Worm (Caenorhabditis elegans): ENCODE results near the gene aps-1.

- TF ChIP-seq mab-5 (tag; optimal IDR thresholded peaks at IDR 0.05), result no peak
- no peak for TF ChIP-seq fos-1 (tag; optimal IDR thresholded peaks at IDR 0.05)
- TF ChIP-seq nhr-11 (tag; optimal IDR thresholded peaks at IDR 0.05), result no peak
- TF ChIP-seq lin-11 (tag; optimal IDR thresholded peaks at IDR 0.05), result no peak
- TF ChIP-seq nhr-12 (tag; optimal IDR thresholded peaks at IDR 0.05), result no peak
- no peak for TF ChIP-seq lsy-2 (tag; optimal IDR thresholded peaks at IDR 0.05)
- TF ChIP-seq nhr-237 (tag; optimal IDR thresholded peaks at IDR 0.05), result no peak
- no peak for TF ChIP-seq unc-62 (GFP tag; optimal IDR thresholded peaks at IDR 0.05)
- no peak for TF ChIP-seq ztf-4 (tag; optimal IDR thresholded peaks at IDR 0.05)
- TF ChIP-seq aly-2 (tag; optimal IDR thresholded peaks at IDR 0.05), result no peak
- TF ChIP-seq mbf-1 (tag; optimal IDR thresholded peaks at IDR 0.05), result no peak
- no peak for TF ChIP-seq lin-13 (GFP tag; optimal IDR thresholded peaks at IDR 0.05)
Measured at ce11 chrV:5984244-5984643, 33.5 kb upstream of the aps-1 start.
